Worm (Caenorhabditis elegans): ENCODE results near the gene cyl-1.

ce11 chrV:11953621-11954020 is 39.9 kb downstream of the cyl-1 start:
- TF ChIP-seq ztf-3 (GFP tag; optimal IDR thresholded peaks at IDR 0.05), result no peak
- TF ChIP-seq ztf-28 (GFP tag; IDR thresholded peaks at IDR 0.05), result no peak
- no peak for TF ChIP-seq pha-4 (tag; optimal IDR thresholded peaks at IDR 0.05)
- no peak for TF ChIP-seq hlh-12 (tag; optimal IDR thresholded peaks at IDR 0.05)
- TF ChIP-seq nhr-120 (GFP tag; IDR thresholded peaks at IDR 0.05), result no peak
- TF ChIP-seq Y79H2A.3 (GFP tag; conservative IDR thresholded peaks at IDR 0.05), result no peak
- no peak for TF ChIP-seq mes-4 (tag; optimal IDR thresholded peaks at IDR 0.05)
- TF ChIP-seq B0035.1 (tag; optimal IDR thresholded peaks at IDR 0.05), result no peak
- TF ChIP-seq hmg-20 (GFP tag; IDR thresholded peaks at IDR 0.05), result no peak
- TF ChIP-seq madf-3 (GFP tag; IDR thresholded peaks at IDR 0.05), result no peak

Data from whole organism, young adult.